Fruit fly (Drosophila melanogaster) whole organism, pupa: ENCODE results near the gene CG9205.

Experiments
- CG10348 ChIP-seq: fragments of 200-800 bp; sonication (Bioruptor generic); IDR thresholded peaks from 2 replicates; pipeline ENCODE4 v1.3.6; 2022; ENCODE audit warnings: missing biosample characterization, missing genetic modification characterization
- CG12605 ChIP-seq: fragments of 200-800 bp; sonication (Bioruptor generic); IDR thresholded peaks from 2 replicates; pipeline ENCODE4 v1.3.6; 2022; ENCODE audit warnings: missing biosample characterization, missing genetic modification characterization
- CG13204 ChIP-seq: fragments of 200-800 bp; sonication (Bioruptor generic); optimal IDR thresholded peaks from 2 replicates; lab custom pipeline; 2018; ENCODE audit warnings: missing biosample characterization, mild to moderate bottlenecking, missing genetic modification characterization, moderate library complexity
- CG14655 ChIP-seq: fragments of 200-800 bp; sonication (Bioruptor generic); optimal IDR thresholded peaks from 3 replicates; lab custom pipeline; 2017; ENCODE audit warnings: mild to moderate bottlenecking, missing biosample characterization, missing genetic modification reagents, missing genetic modification characterization
- CG15710 ChIP-seq: fragments of 200-800 bp; sonication (Bioruptor generic); optimal IDR thresholded peaks from 2 replicates; lab custom pipeline; 2018; ENCODE audit warnings: missing biosample characterization, mild to moderate bottlenecking, missing genetic modification characterization, moderate library complexity
- CG17806 ChIP-seq: fragments of 200-800 bp; sonication (Bioruptor generic); optimal IDR thresholded peaks from 2 replicates; lab custom pipeline; 2018; ENCODE audit warnings: missing biosample characterization, mild to moderate bottlenecking, missing genetic modification characterization, moderate library complexity
- CG32121 ChIP-seq: fragments of 200-800 bp; sonication (Bioruptor generic); IDR thresholded peaks from 2 replicates; pipeline ENCODE4 v1.3.6; 2022; ENCODE audit warnings: missing biosample characterization, missing genetic modification characterization
- CG34367 ChIP-seq: fragments of 200-800 bp; sonication (Bioruptor generic); optimal IDR thresholded peaks from 2 replicates; lab custom pipeline; 2018; ENCODE audit warnings: missing biosample characterization, mild to moderate bottlenecking, missing genetic modification characterization
- CG4496 ChIP-seq: fragments of 200-800 bp; sonication (Bioruptor generic); IDR thresholded peaks from 3 replicates; pipeline ENCODE4 v1.3.6; 2022; ENCODE audit warnings: missing biosample characterization, missing genetic modification characterization
- CG8159 ChIP-seq: fragments of 200-800 bp; sonication (Bioruptor generic); optimal IDR thresholded peaks from 3 replicates; lab custom pipeline; 2018; ENCODE audit warnings: missing biosample characterization, mild to moderate bottlenecking, missing genetic modification characterization, moderate library complexity
- CG8301 ChIP-seq: fragments of 200-800 bp; sonication (Bioruptor generic); optimal IDR thresholded peaks from 2 replicates; lab custom pipeline; 2018; ENCODE audit warnings: missing biosample characterization, mild to moderate bottlenecking, missing genetic modification characterization
- CG9948 ChIP-seq: fragments of 200-800 bp; sonication (Bioruptor generic); optimal IDR thresholded peaks from 2 replicates; lab custom pipeline; 2018; ENCODE audit warnings: missing biosample characterization, mild to moderate bottlenecking, missing genetic modification characterization, moderate library complexity
- D1 ChIP-seq: fragments of 200-800 bp; sonication (Bioruptor generic); optimal IDR thresholded peaks from 2 replicates; lab custom pipeline; 2018; ENCODE audit warnings: missing biosample characterization, mild to moderate bottlenecking, missing genetic modification characterization, moderate library complexity
- EcR ChIP-seq: fragments of 200-800 bp; sonication (Bioruptor generic); optimal IDR thresholded peaks from 3 replicates; lab custom pipeline; 2019; ENCODE audit warnings: missing biosample characterization, missing genetic modification characterization, mild to moderate bottlenecking, moderate library complexity, missing genetic modification reagents
- Ets98B ChIP-seq: fragments of 200-800 bp; sonication (Bioruptor generic); IDR thresholded peaks from 2 replicates; pipeline ENCODE4 v1.3.6; 2022; ENCODE audit warnings: missing biosample characterization, missing genetic modification characterization
- Pif1A ChIP-seq: fragments of 200-800 bp; sonication (Bioruptor generic); optimal IDR thresholded peaks from 3 replicates; lab custom pipeline; 2016; ENCODE audit warnings: missing biosample characterization, missing genetic modification characterization
- Pif1B ChIP-seq: fragments of 200-800 bp; sonication (Bioruptor generic); optimal IDR thresholded peaks from 3 replicates; lab custom pipeline; 2016; ENCODE audit warnings: missing biosample characterization, missing genetic modification characterization
- Snoo ChIP-seq: fragments of 200-800 bp; sonication (Bioruptor generic); optimal IDR thresholded peaks from 3 replicates; lab custom pipeline; 2017; ENCODE audit warnings: missing biosample characterization, mild to moderate bottlenecking, missing genetic modification characterization, inconsistent platforms
- fd96Ca ChIP-seq: fragments of 200-800 bp; sonication (Bioruptor generic); IDR thresholded peaks from 3 replicates; pipeline ENCODE4 v1.3.6; 2022; ENCODE audit warnings: missing biosample characterization, missing genetic modification characterization
- gl ChIP-seq: fragments of 200-800 bp; sonication (Bioruptor generic); optimal IDR thresholded peaks from 2 replicates; lab custom pipeline; 2018; ENCODE audit warnings: missing biosample characterization, mild to moderate bottlenecking, missing genetic modification characterization
- rn ChIP-seq: fragments of 200-800 bp; sonication (Bioruptor generic); IDR thresholded peaks from 2 replicates; pipeline ENCODE4 v1.3.6; 2022; ENCODE audit warnings: missing biosample characterization, missing genetic modification characterization

CG9205 gene

dm6 chr3L:1077038-1077437 is 42.5 kb downstream of the CG9205 start:
- no peak for TF ChIP-seq EcR (GFP tag; lab: Kevin White, UChicago)
- peak; percentile 83 for TF ChIP-seq CG13204 (GFP tag; lab: Kevin White, UChicago)
- no peak for TF ChIP-seq CG12605 (GFP tag; lab: Robert Waterston, UW)
- no peak for TF ChIP-seq CG14655 (GFP tag; lab: Kevin White, UChicago)
- TF ChIP-seq Pif1A = no peak

dm6 chr3L:1078291-1078690 is 43.8 kb downstream of the CG9205 start:
- TF ChIP-seq CG8301 (tag; lab: Kevin White, UChicago) = no peak
- TF ChIP-seq CG17806 (tag; lab: Kevin White, UChicago) = peak; percentile 32
- TF ChIP-seq CG8159 (tag; lab: Kevin White, UChicago) = peak; percentile 20
- TF ChIP-seq, all 21 proteins: peak for 2

dm6 chr3L:1082883-1083282 is 48.4 kb downstream of the CG9205 start:
- TF ChIP-seq CG8301 (tag; lab: Kevin White, UChicago) = no peak

- TF ChIP-seq CG32121 (no peak), Snoo (tag; lab: Kevin White, UChicago) (no peak), rn (GFP tag; lab: Robert Waterston, UW) (no peak), CG14655 (GFP tag; lab: Kevin White, UChicago) (peak; percentile 28), Pif1A (no peak), CG8301 (tag; lab: Kevin White, UChicago) (peak; percentile 2), gl (no peak), CG10348 (no peak), D1 (no peak), CG17806 (tag; lab: Kevin White, UChicago) (no peak), EcR (GFP tag; lab: Kevin White, UChicago) (no peak), Pif1B (no peak), CG8159 (tag; lab: Kevin White, UChicago) (no peak), fd96Ca (GFP tag; lab: Robert Waterston, UW) (no peak), CG34367 (tag; lab: Kevin White, UChicago) (no peak), CG4496 (GFP tag; lab: Robert Waterston, UW) (no peak), Ets98B (GFP tag; lab: Robert Waterston, UW) (0 out of 2 replicates have a peak, but pooled peaks have one; percentile 41), CG15710 (no peak), CG12605 (GFP tag; lab: Robert Waterston, UW) (no peak), CG13204 (GFP tag; lab: Kevin White, UChicago) (no peak)
These were observed 48.8 kb downstream of the CG9205 start for dm6 chr3L:1083323-1083722.

- no peak for TF ChIP-seq CG10348
- TF ChIP-seq D1 = no peak
- peak; percentile 49; the same call in 1 of the 2 replicates for TF ChIP-seq rn (GFP tag; lab: Robert Waterston, UW)
- peak; percentile 65 for TF ChIP-seq EcR (GFP tag; lab: Kevin White, UChicago)
- TF ChIP-seq CG14655 (GFP tag; lab: Kevin White, UChicago) = peak; percentile 72
- TF ChIP-seq fd96Ca (GFP tag; lab: Robert Waterston, UW) = peak; percentile 76
- peak; percentile 79 for TF ChIP-seq CG4496 (GFP tag; lab: Robert Waterston, UW)
- TF ChIP-seq gl = peak; percentile 54
- TF ChIP-seq Ets98B (GFP tag; lab: Robert Waterston, UW) = peak; percentile 30; the same call in 1 of the 2 replicates
- peak; percentile 36 for TF ChIP-seq Pif1B
- peak; percentile 78 for TF ChIP-seq CG9948 (tag; lab: Kevin White, UChicago)
- TF ChIP-seq CG13204 (GFP tag; lab: Kevin White, UChicago) = no peak
- TF ChIP-seq Snoo (tag; lab: Kevin White, UChicago) = peak; percentile 53
- 0 out of 2 replicates have a peak, but pooled peaks have one; percentile 40 for TF ChIP-seq CG12605 (GFP tag; lab: Robert Waterston, UW)
- peak; percentile 71 for TF ChIP-seq CG8159 (tag; lab: Kevin White, UChicago)
- peak; percentile 1 for TF ChIP-seq Pif1A
- TF ChIP-seq CG17806 (tag; lab: Kevin White, UChicago) = peak; percentile 75
- peak; percentile 58 for TF ChIP-seq CG34367 (tag; lab: Kevin White, UChicago)
- peak; percentile 65 for TF ChIP-seq CG8301 (tag; lab: Kevin White, UChicago)
- no peak for TF ChIP-seq CG32121
- TF ChIP-seq CG15710 = peak; percentile 73
These were observed 50.0 kb downstream of the CG9205 start for dm6 chr3L:1084380-1085097.
